Worm (Caenorhabditis elegans) whole organism, L1 larva: ENCODE measurements around the gene atx-2.

ENCODE experiments used
- C16A3.4 ChIP-seq: fragments of 150-350 bp; optimal IDR thresholded peaks from 2 replicates; lab custom pipeline; 2014; ENCODE audit warnings: missing biosample characterization, missing genetic modification characterization
- C34B4.2 ChIP-seq: sonication (generic microtip); optimal IDR thresholded peaks from 2 replicates; lab custom pipeline; 2017; ENCODE audit warnings: mild to moderate bottlenecking, missing genetic modification characterization, missing compliant biosample characterization
- alr-1 ChIP-seq: fragments of 200-800 bp; sonication (Bioruptor generic); optimal IDR thresholded peaks from 2 replicates; lab custom pipeline; 2018; ENCODE audit warnings: borderline replicate concordance, mild to moderate bottlenecking, missing genetic modification characterization, missing compliant biosample characterization
- aly-2 ChIP-seq: fragments of 150-350 bp; optimal IDR thresholded peaks from 2 replicates; lab custom pipeline; 2014; ENCODE audit warnings: missing biosample characterization, missing genetic modification characterization
- ama-1 ChIP-seq: fragments of 150-350 bp; optimal IDR thresholded peaks from 2 replicates; lab custom pipeline; 2014
- ceh-63 ChIP-seq: fragments of 200-800 bp; sonication (Bioruptor generic); optimal IDR thresholded peaks from 2 replicates; lab custom pipeline; 2018; ENCODE audit warnings: mild to moderate bottlenecking, missing genetic modification characterization, missing compliant biosample characterization
- ceh-8 ChIP-seq: fragments of 200-800 bp; sonication (Bioruptor generic); optimal IDR thresholded peaks from 2 replicates; lab custom pipeline; 2018; ENCODE audit warnings: mild to moderate bottlenecking, missing genetic modification characterization, moderate library complexity, missing compliant biosample characterization
- ceh-82 ChIP-seq, 3 experiments: fragments of 150-350 bp in 1 of 3; sonication (generic microtip) in 2 of 3; optimal IDR thresholded peaks; 2 replicates each; lab custom pipeline; 2014 to 2017; ENCODE audit warnings: missing biosample characterization in 3 of 3, missing genetic modification characterization in 3 of 3
- dsc-1 ChIP-seq: sonication (generic microtip); optimal IDR thresholded peaks from 2 replicates; lab custom pipeline; 2016; ENCODE audit warnings: mild to moderate bottlenecking, missing genetic modification characterization, missing compliant biosample characterization
- efl-1 ChIP-seq, 4 experiments: fragments of 150-350 bp; optimal IDR thresholded peaks in 3 of 4; peaks in 1 of 4; 1 replicate in 1 of 4; 2 replicates in 3 of 4; lab custom pipeline; 2014; ENCODE audit warnings: missing biosample characterization in 2 of 4, missing genetic modification characterization in 2 of 4, missing genetic modification reagents in 2 of 4
- efl-3 ChIP-seq: fragments of 200-800 bp; sonication (Bioruptor generic); optimal IDR thresholded peaks from 2 replicates; lab custom pipeline; 2018; ENCODE audit warnings: mild to moderate bottlenecking, missing genetic modification characterization, missing compliant biosample characterization
- egl-27 ChIP-seq, 2 experiments: fragments of 150-350 bp in 1 of 2; sonication (generic microtip); optimal IDR thresholded peaks; 3 replicates each; lab custom pipeline; 2017 to 2018; ENCODE audit warnings: missing biosample characterization in 2 of 2, missing genetic modification characterization in 2 of 2, missing genetic modification reagents in 2 of 2
- elt-3 ChIP-seq, 6 experiments: fragments of 150-350 bp in 1 of 6; sonication (generic microtip); optimal IDR thresholded peaks; 2 replicates each; lab custom pipeline; 2017 to 2018; ENCODE audit warnings: missing biosample characterization in 6 of 6, missing genetic modification characterization in 6 of 6, inconsistent platforms in 1 of 6
- ets-5 ChIP-seq: fragments of 200-800 bp; sonication (Bioruptor generic); IDR thresholded peaks from 2 replicates; pipeline ENCODE4 v1.3.6; 2022; ENCODE audit warnings: missing genetic modification characterization, missing compliant biosample characterization
- fkh-8 ChIP-seq: sonication (generic microtip); optimal IDR thresholded peaks from 2 replicates; lab custom pipeline; 2016; ENCODE audit warnings: mild to moderate bottlenecking, missing genetic modification characterization, missing compliant biosample characterization
- fos-1 ChIP-seq: fragments of 150-350 bp; optimal IDR thresholded peaks from 2 replicates; lab custom pipeline; 2014; ENCODE audit warnings: missing biosample characterization, missing genetic modification characterization
- grh-1 ChIP-seq: fragments of 200-800 bp; sonication (Bioruptor generic); IDR thresholded peaks from 2 replicates; pipeline ENCODE4 v1.3.6; 2022; ENCODE audit warnings: missing genetic modification reagents, missing genetic modification characterization, missing compliant biosample characterization
- hlh-17 ChIP-seq: fragments of 200-800 bp; sonication (Bioruptor generic); optimal IDR thresholded peaks from 2 replicates; lab custom pipeline; 2018; ENCODE audit warnings: missing genetic modification characterization, mild to moderate bottlenecking, missing compliant biosample characterization, moderate library complexity, borderline replicate concordance
- hlh-4 ChIP-seq: sonication (generic microtip); optimal IDR thresholded peaks from 2 replicates; lab custom pipeline; 2016; ENCODE audit warnings: mild to moderate bottlenecking, missing genetic modification characterization, missing compliant biosample characterization
- hpl-2 ChIP-seq: fragments of 150-350 bp; optimal IDR thresholded peaks from 2 replicates; lab custom pipeline; 2014; ENCODE audit warnings: missing biosample characterization, missing genetic modification reagents, missing genetic modification characterization
- isw-1 ChIP-seq: fragments of 200-800 bp; sonication (Bioruptor generic); IDR thresholded peaks from 2 replicates; pipeline ENCODE4 v1.3.6; 2022; ENCODE audit warnings: missing genetic modification characterization, missing compliant biosample characterization
- lin-13 ChIP-seq: fragments of 150-350 bp; optimal IDR thresholded peaks from 2 replicates; lab custom pipeline; 2014; ENCODE audit warnings: missing biosample characterization, missing genetic modification reagents, missing genetic modification characterization
- lin-15B ChIP-seq: fragments of 150-350 bp; sonication (generic microtip); optimal IDR thresholded peaks from 3 replicates; lab custom pipeline; 2014; ENCODE audit warnings: missing biosample characterization, missing genetic modification characterization
- lir-3 ChIP-seq: sonication (generic microtip); optimal IDR thresholded peaks from 2 replicates; lab custom pipeline; 2016; ENCODE audit warnings: mild to moderate bottlenecking, missing genetic modification characterization, moderate library complexity, missing compliant biosample characterization; ENCODE audit not compliant: poor library complexity
- mdl-1 ChIP-seq, 2 experiments: fragments of 150-350 bp; optimal IDR thresholded peaks; 2 replicates each; lab custom pipeline; 2014 to 2017; ENCODE audit warnings: missing biosample characterization in 2 of 2, missing genetic modification characterization in 2 of 2, inconsistent platforms in 1 of 2
- mef-2 ChIP-seq: fragments of 150-350 bp; optimal IDR thresholded peaks from 2 replicates; lab custom pipeline; 2014; ENCODE audit warnings: missing biosample characterization, missing genetic modification characterization
- nhr-11 ChIP-seq: fragments of 150-350 bp; optimal IDR thresholded peaks from 2 replicates; lab custom pipeline; 2014; ENCODE audit warnings: missing biosample characterization, missing genetic modification characterization
- nhr-12 ChIP-seq: sonication (generic microtip); optimal IDR thresholded peaks from 2 replicates; lab custom pipeline; 2017; ENCODE audit warnings: missing biosample characterization, missing genetic modification characterization
- nhr-19 ChIP-seq: fragments of 200-800 bp; sonication (Bioruptor generic); conservative IDR thresholded peaks from 2 replicates; pipeline ENCODE4 v1.3.6; 2022; ENCODE audit warnings: missing genetic modification characterization, missing compliant biosample characterization
- nhr-237 ChIP-seq: fragments of 150-350 bp; optimal IDR thresholded peaks from 2 replicates; lab custom pipeline; 2014; ENCODE audit warnings: missing biosample characterization, missing genetic modification characterization
- nhr-28 ChIP-seq: fragments of 150-350 bp; optimal IDR thresholded peaks from 2 replicates; lab custom pipeline; 2014; ENCODE audit warnings: missing biosample characterization, missing genetic modification characterization
- nhr-76 ChIP-seq: sonication (generic microtip); optimal IDR thresholded peaks from 2 replicates; lab custom pipeline; 2017; ENCODE audit warnings: missing biosample characterization, missing genetic modification characterization
- nhr-84 ChIP-seq: sonication (generic microtip); optimal IDR thresholded peaks from 2 replicates; lab custom pipeline; 2017; ENCODE audit warnings: missing biosample characterization, missing genetic modification characterization
- nhr-90 ChIP-seq: sonication (generic microtip); optimal IDR thresholded peaks from 2 replicates; lab custom pipeline; 2016; ENCODE audit warnings: mild to moderate bottlenecking, missing genetic modification characterization, missing compliant biosample characterization; ENCODE audit not compliant: poor library complexity
- pag-3 ChIP-seq: sonication (generic microtip); optimal IDR thresholded peaks from 2 replicates; lab custom pipeline; 2017; ENCODE audit warnings: missing genetic modification characterization, mild to moderate bottlenecking, missing compliant biosample characterization, antibody characterized with exemption, borderline replicate concordance; ENCODE audit not compliant: insufficient read depth
- pax-3 ChIP-seq: fragments of 200-800 bp; sonication (Bioruptor generic); optimal IDR thresholded peaks from 2 replicates; lab custom pipeline; 2018; ENCODE audit warnings: mild to moderate bottlenecking, missing genetic modification characterization, moderate library complexity, missing compliant biosample characterization
- rnt-1 ChIP-seq: sonication (generic microtip); optimal IDR thresholded peaks from 2 replicates; lab custom pipeline; 2016; ENCODE audit warnings: mild to moderate bottlenecking, missing genetic modification characterization, moderate library complexity, missing compliant biosample characterization
- skn-1 ChIP-seq: fragments of 150-350 bp; optimal IDR thresholded peaks from 2 replicates; lab custom pipeline; 2014; ENCODE audit warnings: missing biosample characterization, missing genetic modification characterization
- snpc-4 ChIP-seq: fragments of 150-350 bp; optimal IDR thresholded peaks from 2 replicates; lab custom pipeline; 2014; ENCODE audit warnings: missing biosample characterization, missing genetic modification characterization
- sox-4 ChIP-seq: sonication (generic microtip); optimal IDR thresholded peaks from 2 replicates; lab custom pipeline; 2016; ENCODE audit warnings: missing genetic modification characterization, missing compliant biosample characterization
- swsn-7 ChIP-seq: sonication (generic microtip); optimal IDR thresholded peaks from 2 replicates; lab custom pipeline; 2016; ENCODE audit warnings: missing genetic modification characterization, missing compliant biosample characterization
- tbx-2 ChIP-seq: sonication (generic microtip); optimal IDR thresholded peaks from 2 replicates; lab custom pipeline; 2016; ENCODE audit warnings: missing genetic modification characterization, missing compliant biosample characterization
- unc-130 ChIP-seq: fragments of 150-350 bp; optimal IDR thresholded peaks from 2 replicates; lab custom pipeline; 2017; ENCODE audit warnings: missing biosample characterization, missing genetic modification characterization, inconsistent platforms
- unc-30 ChIP-seq: sonication (generic microtip); optimal IDR thresholded peaks from 2 replicates; lab custom pipeline; 2017; ENCODE audit warnings: missing biosample characterization, missing genetic modification characterization
- unc-86 ChIP-seq: sonication (generic microtip); optimal IDR thresholded peaks from 2 replicates; lab custom pipeline; 2016; ENCODE audit warnings: missing genetic modification characterization, missing compliant biosample characterization
- unc-98 ChIP-seq: fragments of 200-800 bp; sonication (Bioruptor generic); IDR thresholded peaks from 2 replicates; pipeline ENCODE4 v1.3.6; 2022; ENCODE audit warnings: missing genetic modification characterization, missing compliant biosample characterization
- xbp-1 ChIP-seq: sonication (generic microtip); optimal IDR thresholded peaks from 2 replicates; lab custom pipeline; 2016; ENCODE audit warnings: missing genetic modification characterization, missing compliant biosample characterization
- zip-4 ChIP-seq: fragments of 200-800 bp; sonication (Bioruptor generic); optimal IDR thresholded peaks from 2 replicates; lab custom pipeline; 2018; ENCODE audit warnings: mild to moderate bottlenecking, missing genetic modification characterization, moderate library complexity, missing compliant biosample characterization
- ztf-11 ChIP-seq, 2 experiments: sonication (generic microtip); optimal IDR thresholded peaks; 2 replicates each; lab custom pipeline; 2016 to 2017; ENCODE audit warnings: missing genetic modification characterization in 2 of 2, missing biosample characterization in 1 of 2, missing compliant biosample characterization in 1 of 2
- ztf-4 ChIP-seq: fragments of 150-350 bp; optimal IDR thresholded peaks from 2 replicates; lab custom pipeline; 2014; ENCODE audit warnings: missing biosample characterization, missing genetic modification characterization

Gene atx-2

DNA sequence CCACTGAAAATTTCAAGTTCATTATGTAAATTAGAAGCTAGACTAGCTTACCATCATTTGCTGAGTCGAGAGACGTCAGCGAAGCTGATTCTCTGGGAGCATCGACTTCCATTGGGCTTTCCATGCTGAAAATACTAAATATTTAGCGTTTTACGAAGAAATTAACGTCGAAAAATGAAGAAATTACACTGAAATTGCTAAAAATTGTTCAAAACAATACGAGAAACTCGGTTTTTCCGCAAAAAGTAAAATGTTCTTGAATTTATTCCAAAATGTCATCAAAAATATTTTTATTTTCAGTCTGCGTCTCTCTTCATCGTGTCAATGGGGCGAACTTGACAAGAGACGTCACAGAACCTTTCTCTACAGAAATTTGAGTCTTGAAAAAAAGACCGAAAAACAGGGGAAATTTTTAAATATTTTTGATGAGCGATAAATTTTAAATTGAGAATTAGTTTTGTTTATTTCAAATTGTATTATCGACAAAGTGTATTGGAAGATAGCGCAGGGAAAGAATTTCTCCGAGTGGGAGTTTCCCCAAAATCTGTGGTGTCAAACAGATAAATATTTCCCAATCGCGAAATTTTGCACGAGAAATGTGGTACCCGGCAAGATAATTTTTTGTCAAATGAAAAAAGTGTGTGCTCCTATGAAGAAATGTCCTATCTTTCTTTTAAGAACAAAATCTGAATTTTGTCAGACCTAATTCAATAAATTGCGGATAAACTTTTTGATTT is 594 bp upstream of the atx-2 start, which contains the start of gene ecps-1 (continued):
- TF ChIP-seq alr-1 (tag; lab: Kevin White, UChicago) (no peak), nhr-28 (tag; lab: Kevin White, UChicago) (no peak), nhr-76 (tag; lab: Kevin White, UChicago) (no peak), hlh-17 (no peak), hpl-2 (peak; percentile 86), ets-5 (GFP tag; lab: Robert Waterston, UW) (no peak), nhr-11 (tag; lab: Kevin White, UChicago) (peak; percentile 66), nhr-90 (tag; lab: Kevin White, UChicago) (peak; percentile 96), snpc-4 (peak; percentile 50), ceh-63 (peak; percentile 91), zip-4 (peak; percentile 70), aly-2 (peak; percentile 89), egl-27 (tag; optimal IDR thresholded peaks at IDR 0.05; lab: Kevin White, UChicago) (peak in 1 of 2 experiments; percentile 22), ztf-4 (tag; lab: Kevin White, UChicago) (peak; percentile 51), pag-3 (tag; lab: Kevin White, UChicago) (no peak), unc-86 (peak; percentile 87), efl-3 (GFP tag; lab: Kevin White, UChicago) (no peak), lin-13 (GFP tag; lab: Kevin White, UChicago) (peak; percentile 83), swsn-7 (tag; lab: Kevin White, UChicago) (peak; percentile 91), C16A3.4 (tag; lab: Kevin White, UChicago) (peak; percentile 98), ceh-8 (peak; percentile 76), pax-3 (peak; percentile 93), fkh-8 (tag; lab: Kevin White, UChicago) (peak; percentile 95), hlh-4 (no peak), nhr-19 (peak; percentile 89), unc-30 (tag; lab: Kevin White, UChicago) (no peak), rnt-1 (peak; percentile 98), ceh-82 (tag; optimal IDR thresholded peaks at IDR 0.05; lab: Kevin White, UChicago) (peak; percentile 80 to 92 (median 90)), unc-98 (peak; percentile 96), tbx-2 (tag; lab: Kevin White, UChicago) (peak; percentile 92), efl-1 (optimal IDR thresholded peaks at IDR 0.05; lab: Kevin White, UChicago) (peak; percentile 88 to 92), efl-1 (GFP tag; optimal IDR thresholded peaks at IDR 0.05 in 1 of 2; lab: Kevin White, UChicago) (peak; percentile 78 to 98), sox-4 (peak; percentile 91), lin-15B (tag; lab: Kevin White, UChicago) (peak; percentile 93), nhr-12 (tag; lab: Kevin White, UChicago) (no peak), ama-1 (lab: Kevin White, UChicago) (no peak), lir-3 (peak; percentile 95), fos-1 (peak; percentile 88), ztf-11 (tag; optimal IDR thresholded peaks at IDR 0.05; lab: Kevin White, UChicago) (peak in 1 of 2 experiments; percentile 95), mdl-1 (tag; optimal IDR thresholded peaks at IDR 0.05; lab: Kevin White, UChicago) (peak in 1 of 2 experiments; percentile 47), nhr-84 (no peak), dsc-1 (tag; lab: Kevin White, UChicago) (peak; percentile 80), elt-3 (tag; optimal IDR thresholded peaks at IDR 0.05; lab: Kevin White, UChicago) (peak in 2 of 6 experiments; percentile 72 to 93), isw-1 (GFP tag; lab: Robert Waterston, UW) (peak; percentile 86), xbp-1 (tag; lab: Kevin White, UChicago) (peak; percentile 92), mef-2 (tag; lab: Kevin White, UChicago) (no peak), grh-1 (peak; percentile 61; the same call in 1 of the 2 replicates), unc-130 (tag; lab: Kevin White, UChicago) (peak; percentile 0), C34B4.2 (tag; lab: Kevin White, UChicago) (no peak), nhr-237 (peak; percentile 68), skn-1 (peak; percentile 98)
